Worm (Caenorhabditis elegans) whole organism, L4 larva: Measurements from ENCODE around the gene F10A3.11.

ENCODE experiments used
- ama-1 ChIP-seq: fragments of 150-350 bp; optimal IDR thresholded peaks from 2 replicates; lab custom pipeline; 2014; ENCODE audit warnings: inconsistent platforms, mixed read lengths
- zfp-3 ChIP-seq: fragments of 200-800 bp; sonication (Bioruptor generic); conservative IDR thresholded peaks from 2 replicates; pipeline ENCODE4 v1.3.6; 2022; ENCODE audit warnings: missing genetic modification reagents, missing genetic modification characterization, missing compliant biosample characterization

- TF ChIP-seq zfp-3 (GFP tag; lab: Robert Waterston, UW) (no peak), ama-1 (lab: Kevin White, UChicago) (no peak)
These were observed 48.2 kb upstream of the F10A3.11 start, which contains the start of gene srxa-16 for ce11 chrV:16114237-16114636.
